Fruit fly (Drosophila melanogaster): ENCODE data around the gene RSG7.

dm6 chrX:16876425-16876824 lies 32.2 kb upstream of the RSG7 start, which contains the start of gene CG13003:
- TF ChIP-seq CG14655 (GFP tag; optimal IDR thresholded peaks at IDR 0.05) (no peak), D1 (tag; optimal IDR thresholded peaks at IDR 0.05) (no peak)

Data from whole organism, pupa.